Worm (Caenorhabditis elegans): ENCODE results near the gene fbxa-141.
A peak's percentile ranks its signal among the peaks of the same experiment; 100 is the strongest.

DNA sequence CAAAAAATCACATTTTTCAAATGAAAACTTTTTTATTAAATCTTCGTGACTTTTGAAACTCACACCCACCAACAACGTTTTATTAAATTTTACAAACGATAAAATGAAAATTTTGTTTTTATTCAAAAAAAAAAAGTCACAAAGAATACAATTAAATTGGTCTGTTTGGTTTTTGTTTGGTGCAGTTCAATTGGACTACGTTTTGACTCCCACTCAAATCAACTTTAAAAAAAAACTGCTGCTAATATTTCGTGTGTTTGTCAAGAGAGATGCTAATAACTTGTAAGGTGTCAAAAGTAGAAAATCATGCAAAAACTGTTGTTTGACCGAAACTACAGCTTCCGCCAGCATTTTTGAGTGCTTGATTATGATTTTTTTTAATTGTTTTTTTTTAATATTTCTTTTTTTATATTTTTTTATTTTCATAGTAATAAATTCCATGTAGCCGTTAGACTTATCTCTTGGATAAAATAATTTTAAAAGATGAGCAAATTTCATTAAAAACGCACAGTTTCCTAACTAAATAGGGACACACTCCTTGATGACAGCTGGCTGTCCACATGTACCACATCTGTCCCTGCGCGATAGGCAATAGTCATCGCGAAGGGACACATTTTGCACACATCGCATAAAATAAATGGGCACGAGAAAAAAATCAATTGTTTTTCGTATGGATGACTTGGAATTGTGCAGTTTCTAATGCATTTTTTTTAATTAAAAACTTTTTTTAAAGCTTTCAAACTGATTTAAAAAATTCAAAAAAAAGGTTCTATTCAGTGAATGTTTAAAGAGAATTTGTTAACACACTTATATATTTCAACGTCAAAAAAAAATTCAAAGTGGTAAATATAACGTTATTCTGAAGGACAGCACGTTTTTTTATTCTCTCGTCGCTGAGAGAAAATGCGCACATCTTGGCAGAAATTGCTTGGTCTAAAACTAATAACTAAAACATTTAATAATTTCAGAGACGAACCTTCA, 12.9 kb upstream of the fbxa-141 start:
- peak; percentile 100 for TF ChIP-seq ceh-82 (tag; optimal IDR thresholded peaks at IDR 0.05)
- TF ChIP-seq ceh-16 (tag; optimal IDR thresholded peaks at IDR 0.05), result peak; percentile 87
- peak; percentile 73 for TF ChIP-seq ama-1 (optimal IDR thresholded peaks at IDR 0.05)
- TF ChIP-seq skn-1 (tag; optimal IDR thresholded peaks at IDR 0.05), result peak; percentile 99
- TF ChIP-seq nhr-28 (tag; optimal IDR thresholded peaks at IDR 0.05), result peak; percentile 73
- peak; percentile 90 for TF ChIP-seq mdl-1 (tag; optimal IDR thresholded peaks at IDR 0.05)
- TF ChIP-seq snpc-4 (tag; optimal IDR thresholded peaks at IDR 0.05), result peak; percentile 94
- TF ChIP-seq egl-27 (tag; optimal IDR thresholded peaks at IDR 0.05), result peak; percentile 98
- TF ChIP-seq nhr-67 (tag; optimal IDR thresholded peaks at IDR 0.05), result peak; percentile 75
- peak; percentile 97 for TF ChIP-seq fkh-10 (GFP tag; optimal IDR thresholded peaks at IDR 0.05)
- TF ChIP-seq zag-1 (tag; optimal IDR thresholded peaks at IDR 0.05), result peak; percentile 96
